Worm (Caenorhabditis elegans) whole organism, L1 larva: Measurements from ENCODE around the gene F54B11.10.

Experiments
- C16A3.4 ChIP-seq: fragments of 150-350 bp; optimal IDR thresholded peaks from 2 replicates; lab custom pipeline; 2014; ENCODE audit warnings: missing biosample characterization, missing genetic modification characterization
- aha-1 ChIP-seq: fragments of 150-350 bp; optimal IDR thresholded peaks from 2 replicates; lab custom pipeline; 2014; ENCODE audit warnings: missing biosample characterization, missing genetic modification characterization
- alr-1 ChIP-seq: fragments of 200-800 bp; sonication (Bioruptor generic); optimal IDR thresholded peaks from 2 replicates; lab custom pipeline; 2018; ENCODE audit warnings: borderline replicate concordance, mild to moderate bottlenecking, missing genetic modification characterization, missing compliant biosample characterization
- aly-2 ChIP-seq: fragments of 150-350 bp; optimal IDR thresholded peaks from 2 replicates; lab custom pipeline; 2014; ENCODE audit warnings: missing biosample characterization, missing genetic modification characterization
- ceh-88 ChIP-seq: fragments of 200-800 bp; sonication (Bioruptor generic); IDR thresholded peaks from 2 replicates; pipeline ENCODE4 v1.3.6; 2022; ENCODE audit warnings: missing genetic modification characterization, missing compliant biosample characterization
- dsc-1 ChIP-seq: sonication (generic microtip); optimal IDR thresholded peaks from 2 replicates; lab custom pipeline; 2016; ENCODE audit warnings: mild to moderate bottlenecking, missing genetic modification characterization, missing compliant biosample characterization
- efl-1 ChIP-seq, 4 experiments: fragments of 150-350 bp; optimal IDR thresholded peaks in 3 of 4; peaks in 1 of 4; 1 replicate in 1 of 4; 2 replicates in 3 of 4; lab custom pipeline; 2014; ENCODE audit warnings: missing biosample characterization in 2 of 4, missing genetic modification characterization in 2 of 4, missing genetic modification reagents in 2 of 4
- egl-13 ChIP-seq: sonication (generic microtip); optimal IDR thresholded peaks from 2 replicates; lab custom pipeline; 2016; ENCODE audit warnings: missing genotype, missing genetic modification reagents, missing genetic modification characterization, missing compliant biosample characterization
- elt-2 ChIP-seq: sonication (generic microtip); optimal IDR thresholded peaks from 2 replicates; lab custom pipeline; 2016; ENCODE audit warnings: missing genetic modification characterization, mild to moderate bottlenecking, inconsistent platforms, missing compliant biosample characterization, missing genetic modification reagents
- fkh-10 ChIP-seq: sonication (generic microtip); optimal IDR thresholded peaks from 2 replicates; lab custom pipeline; 2017; ENCODE audit warnings: missing biosample characterization, missing genetic modification reagents, missing genetic modification characterization
- hlh-17 ChIP-seq: fragments of 200-800 bp; sonication (Bioruptor generic); optimal IDR thresholded peaks from 2 replicates; lab custom pipeline; 2018; ENCODE audit warnings: missing genetic modification characterization, mild to moderate bottlenecking, missing compliant biosample characterization, moderate library complexity, borderline replicate concordance
- lin-14 ChIP-seq: fragments of 200-800 bp; sonication (Bioruptor generic); optimal IDR thresholded peaks from 2 replicates; lab custom pipeline; 2018; ENCODE audit warnings: mild to moderate bottlenecking, missing genetic modification characterization, moderate library complexity, missing compliant biosample characterization
- lin-39 ChIP-seq: fragments of 150-350 bp; optimal IDR thresholded peaks from 2 replicates; lab custom pipeline; 2014; ENCODE audit warnings: missing biosample characterization, missing genetic modification reagents, missing genetic modification characterization
- lsy-2 ChIP-seq, 2 experiments: fragments of 150-350 bp; optimal IDR thresholded peaks; 2 replicates each; lab custom pipeline; 2014; ENCODE audit warnings: missing biosample characterization in 2 of 2, missing genetic modification characterization in 2 of 2
- mdl-1 ChIP-seq, 2 experiments: fragments of 150-350 bp; optimal IDR thresholded peaks; 2 replicates each; lab custom pipeline; 2014 to 2017; ENCODE audit warnings: missing biosample characterization in 2 of 2, missing genetic modification characterization in 2 of 2, inconsistent platforms in 1 of 2
- mep-1 ChIP-seq: fragments of 150-350 bp; optimal IDR thresholded peaks from 2 replicates; lab custom pipeline; 2014; ENCODE audit warnings: missing biosample characterization, missing genetic modification characterization
- nhr-19 ChIP-seq: fragments of 200-800 bp; sonication (Bioruptor generic); conservative IDR thresholded peaks from 2 replicates; pipeline ENCODE4 v1.3.6; 2022; ENCODE audit warnings: missing genetic modification characterization, missing compliant biosample characterization
- nhr-20 ChIP-seq: sonication (generic microtip); optimal IDR thresholded peaks from 2 replicates; lab custom pipeline; 2016; ENCODE audit warnings: mild to moderate bottlenecking, missing genetic modification characterization, missing compliant biosample characterization
- nhr-47 ChIP-seq: sonication (generic microtip); optimal IDR thresholded peaks from 2 replicates; lab custom pipeline; 2016; ENCODE audit warnings: mild to moderate bottlenecking, missing genetic modification characterization, moderate library complexity, missing compliant biosample characterization
- nhr-71 ChIP-seq: sonication (generic microtip); optimal IDR thresholded peaks from 2 replicates; lab custom pipeline; 2016; ENCODE audit warnings: mild to moderate bottlenecking, missing genetic modification characterization, moderate library complexity, missing compliant biosample characterization
- nhr-76 ChIP-seq: sonication (generic microtip); optimal IDR thresholded peaks from 2 replicates; lab custom pipeline; 2017; ENCODE audit warnings: missing biosample characterization, missing genetic modification characterization
- nhr-84 ChIP-seq: sonication (generic microtip); optimal IDR thresholded peaks from 2 replicates; lab custom pipeline; 2017; ENCODE audit warnings: missing biosample characterization, missing genetic modification characterization
- nhr-85 ChIP-seq: sonication (generic microtip); peaks from one replicate; lab custom pipeline; 2016; ENCODE audit warnings: missing genetic modification characterization, inconsistent platforms, missing compliant biosample characterization
- nhr-90 ChIP-seq: sonication (generic microtip); optimal IDR thresholded peaks from 2 replicates; lab custom pipeline; 2016; ENCODE audit warnings: mild to moderate bottlenecking, missing genetic modification characterization, missing compliant biosample characterization; ENCODE audit not compliant: poor library complexity
- pqm-1 ChIP-seq: sonication (generic microtip); optimal IDR thresholded peaks from 3 replicates; lab custom pipeline; 2017; ENCODE audit warnings: missing biosample characterization, missing genetic modification characterization
- rnt-1 ChIP-seq: sonication (generic microtip); optimal IDR thresholded peaks from 2 replicates; lab custom pipeline; 2016; ENCODE audit warnings: mild to moderate bottlenecking, missing genetic modification characterization, moderate library complexity, missing compliant biosample characterization
- skn-1 ChIP-seq: fragments of 150-350 bp; optimal IDR thresholded peaks from 2 replicates; lab custom pipeline; 2014; ENCODE audit warnings: missing biosample characterization, missing genetic modification characterization
- snpc-4 ChIP-seq: fragments of 150-350 bp; optimal IDR thresholded peaks from 2 replicates; lab custom pipeline; 2014; ENCODE audit warnings: missing biosample characterization, missing genetic modification characterization
- snu-23 ChIP-seq: sonication (generic microtip); optimal IDR thresholded peaks from 2 replicates; lab custom pipeline; 2016; ENCODE audit warnings: missing genetic modification characterization, missing compliant biosample characterization
- sptf-1 ChIP-seq: fragments of 150-350 bp; optimal IDR thresholded peaks from 2 replicates; lab custom pipeline; 2014; ENCODE audit warnings: missing biosample characterization, missing genetic modification characterization
- swsn-7 ChIP-seq: sonication (generic microtip); optimal IDR thresholded peaks from 2 replicates; lab custom pipeline; 2016; ENCODE audit warnings: missing genetic modification characterization, missing compliant biosample characterization
- unc-86 ChIP-seq: sonication (generic microtip); optimal IDR thresholded peaks from 2 replicates; lab custom pipeline; 2016; ENCODE audit warnings: missing genetic modification characterization, missing compliant biosample characterization
- unc-98 ChIP-seq: fragments of 200-800 bp; sonication (Bioruptor generic); IDR thresholded peaks from 2 replicates; pipeline ENCODE4 v1.3.6; 2022; ENCODE audit warnings: missing genetic modification characterization, missing compliant biosample characterization
- vab-15 ChIP-seq: sonication (generic microtip); optimal IDR thresholded peaks from 2 replicates; lab custom pipeline; 2017; ENCODE audit warnings: missing genotype, mild to moderate bottlenecking, missing genetic modification characterization, missing compliant biosample characterization
- zag-1 ChIP-seq: fragments of 150-350 bp; optimal IDR thresholded peaks from 2 replicates; lab custom pipeline; 2014; ENCODE audit warnings: missing biosample characterization, missing genetic modification characterization
- ztf-11 ChIP-seq, 2 experiments: sonication (generic microtip); optimal IDR thresholded peaks; 2 replicates each; lab custom pipeline; 2016 to 2017; ENCODE audit warnings: missing genetic modification characterization in 2 of 2, missing biosample characterization in 1 of 2, missing compliant biosample characterization in 1 of 2
- ztf-4 ChIP-seq: fragments of 150-350 bp; optimal IDR thresholded peaks from 2 replicates; lab custom pipeline; 2014; ENCODE audit warnings: missing biosample characterization, missing genetic modification characterization

The F54B11.10 gene

ce11 chrX:13604946-13605617 is 23.2 kb downstream of the F54B11.10 start, which contains the start of gene F54B11.9:
TSS of gene F54B11.9 (plus strand) at chrX:13605567.
- no peak for TF ChIP-seq nhr-76 (tag; lab: Kevin White, UChicago)
- TF ChIP-seq vab-15, result no peak
- no peak for TF ChIP-seq skn-1
- TF ChIP-seq dsc-1, result peak; percentile 69
- TF ChIP-seq unc-98, result 0 out of 2 replicates have a peak, but pooled peaks have one; percentile 35
- TF ChIP-seq rnt-1 (tag; lab: Kevin White, UChicago), result peak; percentile 82
- TF ChIP-seq nhr-47 (tag; lab: Kevin White, UChicago), result peak; percentile 13
- no peak for TF ChIP-seq ceh-88 (GFP tag; lab: Robert Waterston, UW)
- TF ChIP-seq pqm-1 (tag; lab: Kevin White, UChicago), result no peak
- TF ChIP-seq nhr-19 (GFP tag; lab: Robert Waterston, UW), result peak; percentile 57
- TF ChIP-seq elt-2 (tag; lab: Kevin White, UChicago), result no peak
- TF ChIP-seq ztf-4, result no peak
- TF ChIP-seq swsn-7 (tag; lab: Kevin White, UChicago), result no peak
- no peak for TF ChIP-seq nhr-85 (tag; lab: Kevin White, UChicago)
- TF ChIP-seq mep-1 (tag; lab: Kevin White, UChicago), result peak; percentile 19
- TF ChIP-seq snu-23 (GFP tag; lab: Kevin White, UChicago), result peak; percentile 35
- TF ChIP-seq fkh-10 (GFP tag; lab: Kevin White, UChicago), result no peak
- peak in 1 of 2 experiments; percentile 35 for TF ChIP-seq lsy-2 (tag; optimal IDR thresholded peaks at IDR 0.05; lab: Kevin White, UChicago)
- TF ChIP-seq unc-86, result no peak
- no peak for TF ChIP-seq lin-39 (tag; lab: Kevin White, UChicago)
- TF ChIP-seq snpc-4 (tag; lab: Kevin White, UChicago), result no peak
- peak; percentile 60 for TF ChIP-seq lin-14 (GFP tag; lab: Kevin White, UChicago)
- TF ChIP-seq nhr-20 (tag; lab: Kevin White, UChicago), result peak; percentile 18
- peak in 1 of 2 experiments; percentile 4 for TF ChIP-seq efl-1 (optimal IDR thresholded peaks at IDR 0.05; lab: Kevin White, UChicago)
- TF ChIP-seq efl-1 (GFP tag; optimal IDR thresholded peaks at IDR 0.05 in 1 of 2; lab: Kevin White, UChicago), result no peak
- TF ChIP-seq C16A3.4 (tag; lab: Kevin White, UChicago), result peak; percentile 26
- TF ChIP-seq ztf-11 (tag; optimal IDR thresholded peaks at IDR 0.05; lab: Kevin White, UChicago), result no peak
- peak in 1 of 2 experiments; percentile 8 for TF ChIP-seq mdl-1 (tag; optimal IDR thresholded peaks at IDR 0.05; lab: Kevin White, UChicago)
- TF ChIP-seq aha-1 (tag; lab: Kevin White, UChicago), result no peak
- TF ChIP-seq nhr-71 (tag; lab: Kevin White, UChicago), result peak; percentile 59

DNA sequence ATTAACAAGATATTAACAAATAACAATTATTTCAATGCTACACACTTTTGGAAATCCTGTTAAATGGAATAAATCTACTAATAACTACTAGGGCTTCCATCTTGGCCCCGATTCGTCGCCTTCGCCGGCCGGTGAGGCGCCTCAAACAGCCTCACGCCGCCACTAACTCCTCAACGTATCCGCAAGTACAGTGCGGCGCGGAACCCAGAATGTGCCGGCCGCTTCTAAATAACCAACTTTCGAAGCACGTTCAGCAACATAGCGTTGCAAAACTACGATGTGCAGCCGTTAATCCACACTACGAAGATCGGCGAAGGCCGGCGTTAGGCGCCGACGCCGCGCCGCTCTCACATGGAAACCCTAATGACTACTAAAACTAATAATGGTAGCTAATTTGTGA is 23.9 kb downstream of the F54B11.10 start:
- TF ChIP-seq efl-1 (optimal IDR thresholded peaks at IDR 0.05; lab: Kevin White, UChicago) (no peak), efl-1 (GFP tag; optimal IDR thresholded peaks at IDR 0.05 in 1 of 2; lab: Kevin White, UChicago) (peak in 1 of 2 experiments; percentile 21), nhr-84 (tag; lab: Kevin White, UChicago) (no peak), alr-1 (tag; lab: Kevin White, UChicago) (no peak), sptf-1 (no peak), hlh-17 (GFP tag; lab: Kevin White, UChicago) (no peak), egl-13 (tag; lab: Kevin White, UChicago) (no peak), nhr-90 (no peak), zag-1 (tag; lab: Kevin White, UChicago) (no peak), ztf-11 (tag; optimal IDR thresholded peaks at IDR 0.05; lab: Kevin White, UChicago) (no peak), snpc-4 (tag; lab: Kevin White, UChicago) (peak; percentile 73), nhr-85 (tag; lab: Kevin White, UChicago) (no peak), rnt-1 (tag; lab: Kevin White, UChicago) (peak; percentile 6), aly-2 (tag; lab: Kevin White, UChicago) (no peak)

DNA sequence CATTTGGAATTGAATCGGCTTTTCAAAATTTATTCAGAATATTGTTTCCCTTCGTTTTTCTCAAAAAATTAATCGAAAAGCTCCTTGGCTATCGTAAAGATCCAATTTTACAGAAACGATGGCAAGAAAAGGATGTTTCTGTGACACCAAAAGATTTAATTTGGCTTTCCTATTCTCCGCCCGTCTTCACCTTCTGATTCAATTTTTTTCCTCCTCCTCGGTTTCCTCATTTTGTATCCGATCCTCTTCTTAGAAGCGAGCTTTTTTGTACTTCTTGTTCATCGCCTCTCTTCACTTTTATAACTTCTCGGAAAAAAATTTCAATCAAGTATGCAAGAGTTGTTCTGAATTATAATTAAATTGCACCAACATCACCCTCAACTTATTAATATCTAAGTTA is 28.1 kb downstream of the F54B11.10 start:
- no peak for TF ChIP-seq nhr-20 (tag; lab: Kevin White, UChicago)
- TF ChIP-seq lin-14 (GFP tag; lab: Kevin White, UChicago), result peak; percentile 11
- peak; percentile 53 for TF ChIP-seq fkh-10 (GFP tag; lab: Kevin White, UChicago)
- TF ChIP-seq, all 84 proteins: peak for 2
